Fruit fly (Drosophila melanogaster) whole organism, embryonic: ENCODE results near the gene Faa.

Experiments used
- Atf3 ChIP-seq: fragments of 200-800 bp; sonication (Bioruptor generic); optimal IDR thresholded peaks from 3 replicates; lab custom pipeline; 2016; ENCODE audit warnings: missing biosample characterization, missing genetic modification characterization
- CG10274 ChIP-seq: fragments of 200-800 bp; sonication (Bioruptor generic); optimal IDR thresholded peaks from 3 replicates; lab custom pipeline; 2017; ENCODE audit warnings: missing biosample characterization, mild to moderate bottlenecking, missing genetic modification characterization
- CG10565 ChIP-seq: fragments of 200-800 bp; sonication (Bioruptor generic); optimal IDR thresholded peaks from 3 replicates; lab custom pipeline; 2016; ENCODE audit warnings: missing biosample characterization, mild to moderate bottlenecking, missing genetic modification characterization
- CG11504 ChIP-seq: fragments of 200-800 bp; sonication (Bioruptor generic); optimal IDR thresholded peaks from 3 replicates; lab custom pipeline; 2019; ENCODE audit warnings: missing biosample characterization, mild to moderate bottlenecking, missing genetic modification characterization, moderate library complexity
- CG12744 ChIP-seq: fragments of 200-800 bp; sonication (Bioruptor generic); optimal IDR thresholded peaks from 2 replicates; lab custom pipeline; 2016; ENCODE audit warnings: missing biosample characterization, missing genetic modification characterization
- CG15269 ChIP-seq: fragments of 200-800 bp; sonication (Bioruptor generic); optimal IDR thresholded peaks from 2 replicates; lab custom pipeline; 2018; ENCODE audit warnings: missing biosample characterization, mild to moderate bottlenecking, missing genetic modification characterization, moderate library complexity
- CG17359 ChIP-seq: fragments of 200-800 bp; sonication (Bioruptor generic); optimal IDR thresholded peaks from 3 replicates; lab custom pipeline; 2018; ENCODE audit warnings: missing biosample characterization, mild to moderate bottlenecking, missing genetic modification characterization, moderate library complexity
- CG2116 ChIP-seq: fragments of 200-800 bp; sonication (Bioruptor generic); optimal IDR thresholded peaks from 3 replicates; lab custom pipeline; 2018; ENCODE audit warnings: missing biosample characterization, mild to moderate bottlenecking, missing genetic modification characterization
- CG2129 ChIP-seq: fragments of 200-800 bp; sonication (Bioruptor generic); IDR thresholded peaks from 2 replicates; pipeline ENCODE4 v1.3.6; 2022; ENCODE audit warnings: missing biosample characterization, missing genetic modification characterization; ENCODE audit not compliant: partially characterized antibody
- CG31224 ChIP-seq: fragments of 200-800 bp; sonication (Bioruptor generic); IDR thresholded peaks from 2 replicates; pipeline ENCODE4 v1.3.6; 2022; ENCODE audit warnings: missing biosample characterization, missing genetic modification characterization
- CG32772 ChIP-seq: fragments of 200-800 bp; sonication (Bioruptor generic); IDR thresholded peaks from 2 replicates; pipeline ENCODE4 v1.3.6; 2022; ENCODE audit warnings: missing biosample characterization, missing genetic modification characterization
- CG3995 ChIP-seq: fragments of 200-800 bp; sonication (Bioruptor generic); optimal IDR thresholded peaks from 3 replicates; lab custom pipeline; 2016; ENCODE audit warnings: missing biosample characterization, missing genetic modification characterization
- CG6175 ChIP-seq: fragments of 200-800 bp; sonication (Bioruptor generic); IDR thresholded peaks from 3 replicates; pipeline ENCODE4 v1.3.6; 2022; ENCODE audit warnings: missing biosample characterization, missing genetic modification characterization
- CG7963 ChIP-seq: fragments of 200-800 bp; sonication (Bioruptor generic); IDR thresholded peaks from 3 replicates; pipeline ENCODE4 v1.3.6; 2022; ENCODE audit warnings: missing biosample characterization, missing genetic modification characterization; ENCODE audit not compliant: partially characterized antibody
- CG8290 ChIP-seq, 3 experiments: fragments of 200-800 bp; sonication (Bioruptor generic); optimal IDR thresholded peaks; 2 replicates each; lab custom pipeline; 2016 to 2019; ENCODE audit warnings: missing biosample characterization in 3 of 3, missing genetic modification characterization in 3 of 3, mild to moderate bottlenecking in 2 of 3, moderate library complexity in 1 of 3
- CG9215 ChIP-seq: fragments of 200-800 bp; sonication (Bioruptor generic); IDR thresholded peaks from 2 replicates; pipeline ENCODE4 v1.3.6; 2022; ENCODE audit warnings: missing biosample characterization, missing genetic modification characterization
- CoRest ChIP-seq: fragments of 200-800 bp; sonication (Bioruptor generic); optimal IDR thresholded peaks from 3 replicates; lab custom pipeline; 2018; ENCODE audit warnings: missing biosample characterization, mild to moderate bottlenecking, missing genetic modification characterization, moderate library complexity
- Dbx ChIP-seq: fragments of 200-800 bp; sonication (Bioruptor generic); IDR thresholded peaks from 3 replicates; pipeline ENCODE4 v1.3.6; 2022; ENCODE audit warnings: missing biosample characterization, missing genetic modification characterization
- Eip74EF ChIP-seq, 2 experiments: fragments of 200-800 bp in 1 of 2; fragments of >200 bp in 1 of 2; sonication (Bioruptor generic) in 1 of 2; optimal IDR thresholded peaks; 2 replicates each; lab custom pipeline; 2017 to 2019; ENCODE audit warnings: missing biosample characterization in 2 of 2, missing genetic modification characterization in 2 of 2, mild to moderate bottlenecking in 1 of 2, moderate library complexity in 1 of 2
- H15 ChIP-seq: fragments of 200-800 bp; sonication (Bioruptor generic); IDR thresholded peaks from 3 replicates; pipeline ENCODE4 v1.3.6; 2022; ENCODE audit warnings: missing biosample characterization, missing genetic modification characterization
- Hmr ChIP-seq: fragments of 200-800 bp; sonication (Bioruptor generic); optimal IDR thresholded peaks from 3 replicates; lab custom pipeline; 2017; ENCODE audit warnings: mild to moderate bottlenecking, missing biosample characterization, missing genetic modification reagents, missing genetic modification characterization
- Hr3 ChIP-seq: fragments of 200-800 bp; sonication (Bioruptor generic); optimal IDR thresholded peaks from 3 replicates; lab custom pipeline; 2016; ENCODE audit warnings: missing biosample characterization, missing genetic modification characterization
- Xbp1 ChIP-seq: fragments of 200-800 bp; sonication (Bioruptor generic); optimal IDR thresholded peaks from 3 replicates; lab custom pipeline; 2016; ENCODE audit warnings: missing biosample characterization, mild to moderate bottlenecking, missing genetic modification characterization
- ara ChIP-seq: fragments of 200-800 bp; sonication (Bioruptor generic); IDR thresholded peaks from 2 replicates; pipeline ENCODE4 v1.3.6; 2022; ENCODE audit warnings: missing biosample characterization, missing genetic modification characterization
- az2 ChIP-seq: fragments of 200-800 bp; sonication (Bioruptor generic); optimal IDR thresholded peaks from 3 replicates; lab custom pipeline; 2016; ENCODE audit warnings: missing biosample characterization, missing genetic modification characterization
- bab2 ChIP-seq: fragments of 200-800 bp; sonication (Bioruptor generic); optimal IDR thresholded peaks from 2 replicates; lab custom pipeline; 2016; ENCODE audit warnings: missing biosample characterization, missing genetic modification characterization
- caup ChIP-seq: fragments of 200-800 bp; sonication (Bioruptor generic); optimal IDR thresholded peaks from 3 replicates; lab custom pipeline; 2017; ENCODE audit warnings: missing biosample characterization, mild to moderate bottlenecking, missing genetic modification characterization, moderate library complexity; ENCODE audit not compliant: severe bottlenecking
- cg ChIP-seq: fragments of 200-800 bp; sonication (Bioruptor generic); optimal IDR thresholded peaks from 3 replicates; lab custom pipeline; 2019; ENCODE audit warnings: missing biosample characterization, mild to moderate bottlenecking, missing genetic modification characterization, moderate library complexity
- dmrt11E ChIP-seq: fragments of 200-800 bp; sonication (Bioruptor generic); optimal IDR thresholded peaks from 3 replicates; lab custom pipeline; 2018; ENCODE audit warnings: missing biosample characterization, mild to moderate bottlenecking, missing genetic modification characterization, moderate library complexity
- eyg ChIP-seq: fragments of 200-800 bp; sonication (Bioruptor generic); optimal IDR thresholded peaks from 3 replicates; lab custom pipeline; 2016; ENCODE audit warnings: missing biosample characterization, missing genetic modification characterization
- fu2 ChIP-seq: fragments of 200-800 bp; sonication (Bioruptor generic); optimal IDR thresholded peaks from 2 replicates; lab custom pipeline; 2016; ENCODE audit warnings: missing biosample characterization, missing genetic modification characterization
- gcm ChIP-seq: fragments of 200-800 bp; sonication (Bioruptor generic); optimal IDR thresholded peaks from 2 replicates; lab custom pipeline; 2019; ENCODE audit warnings: missing biosample characterization, mild to moderate bottlenecking, missing genetic modification characterization, moderate library complexity
- gcm2 ChIP-seq: fragments of 200-800 bp; sonication (Bioruptor generic); optimal IDR thresholded peaks from 2 replicates; lab custom pipeline; 2016; ENCODE audit warnings: missing biosample characterization, missing genetic modification characterization
- grau ChIP-seq: fragments of 200-800 bp; optimal IDR thresholded peaks from 3 replicates; lab custom pipeline; 2019; ENCODE audit warnings: missing biosample characterization, mild to moderate bottlenecking, missing genetic modification characterization, moderate library complexity
- gsb ChIP-seq: fragments of 200-800 bp; sonication (Bioruptor generic); IDR thresholded peaks from 2 replicates; pipeline ENCODE4 v1.3.6; 2022; ENCODE audit warnings: missing biosample characterization, missing genetic modification characterization
- gsb-n ChIP-seq: fragments of 200-800 bp; sonication (Bioruptor generic); optimal IDR thresholded peaks from 3 replicates; lab custom pipeline; 2018; ENCODE audit warnings: missing biosample characterization, mild to moderate bottlenecking, missing genetic modification characterization
- hkb ChIP-seq, 2 experiments: fragments of 200-800 bp in 1 of 2; fragments of >200 bp in 1 of 2; sonication (Bioruptor generic) in 1 of 2; IDR thresholded peaks in 1 of 2; optimal IDR thresholded peaks in 1 of 2; 2 replicates each; pipeline versions ENCODE4 v1.3.6 to Lab custom; 2017 to 2022; ENCODE audit warnings: missing biosample characterization in 1 of 2, missing genetic modification characterization in 1 of 2
- lab ChIP-seq: fragments of 200-800 bp; sonication (Bioruptor generic); optimal IDR thresholded peaks from 3 replicates; lab custom pipeline; 2017; ENCODE audit warnings: missing biosample characterization, missing genetic modification characterization, mild to moderate bottlenecking, moderate library complexity, missing genetic modification reagents
- lov ChIP-seq, 2 experiments: fragments of 200-800 bp in 1 of 2; fragments of >200 bp in 1 of 2; sonication (Bioruptor generic) in 1 of 2; IDR thresholded peaks in 1 of 2; optimal IDR thresholded peaks in 1 of 2; 2 replicates in 1 of 2; 3 replicates in 1 of 2; pipeline versions ENCODE4 v1.3.6 to Lab custom; 2017 to 2022; ENCODE audit warnings: missing biosample characterization in 1 of 2, missing genetic modification characterization in 1 of 2
- otp ChIP-seq: fragments of 200-800 bp; sonication (Bioruptor generic); IDR thresholded peaks from 3 replicates; pipeline ENCODE4, ENCODE4 v1.3.6; 2022; ENCODE audit warnings: missing biosample characterization, missing genetic modification characterization
- pan ChIP-seq, 4 experiments: fragments of >200 bp in 3 of 4; fragments of 200-800 bp in 1 of 4; sonication (Bioruptor generic) in 1 of 4; optimal IDR thresholded peaks in 3 of 4; IDR thresholded peaks in 1 of 4; 2 replicates each; pipeline versions ENCODE4 v1.3.6 to Lab custom; 2017 to 2022; ENCODE audit warnings: missing biosample characterization in 2 of 4, missing genetic modification characterization in 2 of 4, mixed read lengths in 1 of 4
- row ChIP-seq: fragments of 200-800 bp; sonication (Bioruptor generic); IDR thresholded peaks from 3 replicates; pipeline ENCODE4 v1.3.6; 2022; ENCODE audit warnings: missing biosample characterization, missing genetic modification characterization
- sd ChIP-seq: fragments of 200-800 bp; sonication (Bioruptor generic); optimal IDR thresholded peaks from 3 replicates; lab custom pipeline; 2018; ENCODE audit warnings: missing biosample characterization, mild to moderate bottlenecking, missing genetic modification characterization, moderate library complexity
- tll ChIP-seq, 2 experiments: fragments of 200-800 bp in 1 of 2; fragments of >200 bp in 1 of 2; sonication (Bioruptor generic) in 1 of 2; optimal IDR thresholded peaks; 2 replicates each; lab custom pipeline; 2017 to 2019; ENCODE audit warnings: missing biosample characterization in 2 of 2, missing genetic modification characterization in 2 of 2, mild to moderate bottlenecking in 1 of 2, moderate library complexity in 1 of 2
- tx ChIP-seq: fragments of 200-800 bp; sonication (Bioruptor generic); optimal IDR thresholded peaks from 2 replicates; lab custom pipeline; 2016; ENCODE audit warnings: missing biosample characterization, missing genetic modification characterization
- vvl ChIP-seq: fragments of 200-800 bp; sonication (Bioruptor generic); IDR thresholded peaks from 2 replicates; pipeline ENCODE4 v1.3.6; 2022; ENCODE audit warnings: missing biosample characterization, missing genetic modification characterization
- wek ChIP-seq: fragments of 200-800 bp; sonication (Bioruptor generic); optimal IDR thresholded peaks from 3 replicates; lab custom pipeline; 2018; ENCODE audit warnings: missing biosample characterization, mild to moderate bottlenecking, missing genetic modification characterization, moderate library complexity

Faa gene

DNA sequence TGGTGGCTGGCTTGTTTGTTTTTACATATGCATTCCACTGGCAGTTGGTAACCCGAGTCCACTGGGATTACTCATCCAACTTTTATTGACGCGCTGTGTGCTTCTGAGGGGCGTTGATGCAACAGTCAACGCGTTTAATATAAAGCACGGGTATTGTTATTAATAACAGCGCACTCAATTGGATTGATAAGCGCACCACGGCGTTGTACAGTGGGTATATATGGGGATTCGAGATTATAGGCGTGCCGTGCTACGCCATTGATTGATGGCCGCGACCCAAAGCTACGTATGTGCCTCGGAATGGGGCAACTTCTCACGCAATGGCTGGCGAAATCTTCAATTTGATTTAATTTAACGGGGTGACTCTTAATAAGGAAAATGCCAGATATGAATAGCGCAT lies 33.4 kb upstream of the Faa start (continued):
- TF ChIP-seq CG17359 = peak; percentile 5
- peak; percentile 25; the same call in 1 of the 2 replicates for TF ChIP-seq vvl (GFP tag; lab: Robert Waterston, UW)
- no peak for TF ChIP-seq CG12744 (GFP tag; lab: Kevin White, UChicago)
- TF ChIP-seq gcm2 (GFP tag; lab: Kevin White, UChicago) = no peak
- TF ChIP-seq Hmr (GFP tag; lab: Kevin White, UChicago) = no peak
- TF ChIP-seq ara (GFP tag; lab: Robert Waterston, UW) = 0 out of 2 replicates have a peak, but pooled peaks have one; percentile 7
- TF ChIP-seq eyg = no peak
- no peak for TF ChIP-seq CG32772 (GFP tag; lab: Robert Waterston, UW)
- peak; percentile 12 for TF ChIP-seq gcm
- no peak for TF ChIP-seq fu2 (GFP tag; lab: Kevin White, UChicago)
- TF ChIP-seq Dbx = 0 out of 3 replicates have a peak, but pooled peaks have one; percentile 36
- TF ChIP-seq tx = no peak
- TF ChIP-seq CG10274 (GFP tag; lab: Kevin White, UChicago) = no peak
- no peak for TF ChIP-seq CG8290 (GFP tag; optimal IDR thresholded peaks at IDR 0.05; lab: Kevin White, UChicago)
- TF ChIP-seq CG8290 (tag; optimal IDR thresholded peaks at IDR 0.05; lab: Kevin White, UChicago) = peak in 1 of 2 experiments; percentile 27
- TF ChIP-seq bab2 = no peak
- no peak for TF ChIP-seq Eip74EF (GFP tag; optimal IDR thresholded peaks at IDR 0.05; lab: Kevin White, UChicago)
- TF ChIP-seq Atf3 (GFP tag; lab: Kevin White, UChicago) = no peak
- TF ChIP-seq lov (optimal IDR thresholded peaks at IDR 0.05; lab: Kevin White, UChicago) = no peak
- TF ChIP-seq lov (GFP tag; IDR thresholded peaks at IDR 0.05; lab: Robert Waterston, UW) = 0 out of 3 replicates have a peak, but pooled peaks have one; percentile 34
- TF ChIP-seq gsb-n (tag; lab: Kevin White, UChicago) = no peak
- no peak for TF ChIP-seq Hr3 (GFP tag; lab: Kevin White, UChicago)
- TF ChIP-seq hkb (optimal IDR thresholded peaks at IDR 0.05; lab: Kevin White, UChicago) = no peak
- 0 out of 2 replicates have a peak, but pooled peaks have one; percentile 23 for TF ChIP-seq hkb (GFP tag; IDR thresholded peaks at IDR 0.05; lab: Robert Waterston, UW)
- TF ChIP-seq pan (optimal IDR thresholded peaks at IDR 0.05; lab: Kevin White, UChicago) = no peak
- TF ChIP-seq pan (GFP tag; optimal IDR thresholded peaks at IDR 0.05 in 1 of 2, IDR thresholded peaks at IDR 0.05 in 1 of 2) = no peak
- TF ChIP-seq otp (GFP tag; lab: Robert Waterston, UW) = no peak
- 0 out of 2 replicates have a peak, but pooled peaks have one; percentile 22 for TF ChIP-seq gsb
- TF ChIP-seq caup = no peak
- TF ChIP-seq CG15269 (tag; lab: Kevin White, UChicago) = no peak
- TF ChIP-seq CG11504 (tag; lab: Kevin White, UChicago) = no peak
- peak; percentile 5 for TF ChIP-seq wek (GFP tag; lab: Kevin White, UChicago)
- no peak for TF ChIP-seq tll (GFP tag; optimal IDR thresholded peaks at IDR 0.05; lab: Kevin White, UChicago)
- TF ChIP-seq CG7963 (GFP tag; lab: Robert Waterston, UW) = no peak
- no peak for TF ChIP-seq CoRest
- TF ChIP-seq Xbp1 (GFP tag; lab: Kevin White, UChicago) = no peak
- TF ChIP-seq H15 (GFP tag; lab: Robert Waterston, UW) = no peak
- no peak for TF ChIP-seq sd (tag; lab: Kevin White, UChicago)
- TF ChIP-seq CG10565 = no peak
- no peak for TF ChIP-seq CG3995
- no peak for TF ChIP-seq row (GFP tag; lab: Robert Waterston, UW)
- TF ChIP-seq dmrt11E (tag; lab: Kevin White, UChicago) = no peak
- TF ChIP-seq CG31224 = no peak
- 0 out of 3 replicates have a peak, but pooled peaks have one; percentile 26 for TF ChIP-seq CG6175 (GFP tag; lab: Robert Waterston, UW)
- TF ChIP-seq CG9215 (GFP tag; lab: Robert Waterston, UW) = no peak
- TF ChIP-seq grau (tag; lab: Kevin White, UChicago) = peak; percentile 7
- no peak for TF ChIP-seq cg (GFP tag; lab: Kevin White, UChicago)
- TF ChIP-seq CG2129 (GFP tag; lab: Robert Waterston, UW) = no peak
- no peak for TF ChIP-seq az2
- TF ChIP-seq CG2116 = no peak
- TF ChIP-seq lab (GFP tag; lab: Kevin White, UChicago) = peak; percentile 27
